Fruit fly (Drosophila melanogaster): ENCODE data around the gene CG10405.

CG10405 gene

dm6 chr3R:16497379-16497778, 43.1 kb downstream of the CG10405 start (continued):
- TF ChIP-seq Mad (GFP tag; optimal IDR thresholded peaks at IDR 0.05) (peak; percentile 69), dan (GFP tag; IDR thresholded peaks at IDR 0.05) (no peak), fd102C (GFP tag; optimal IDR thresholded peaks at IDR 0.05) (peak; percentile 53), lab (GFP tag; optimal IDR thresholded peaks at IDR 0.05) (peak; percentile 91), p53 (GFP tag; optimal IDR thresholded peaks at IDR 0.05) (peak; percentile 50), ttk (GFP tag; IDR thresholded peaks at IDR 0.05) (peak; percentile 77), run (tag; optimal IDR thresholded peaks at IDR 0.05) (peak; percentile 70), tgo (GFP tag; IDR thresholded peaks at IDR 0.05) (peak; percentile 91), CG31388 (GFP tag; optimal IDR thresholded peaks at IDR 0.05) (no peak), eyg (GFP tag; optimal IDR thresholded peaks at IDR 0.05) (peak; percentile 54), CG10654 (GFP tag; optimal IDR thresholded peaks at IDR 0.05) (peak; percentile 80), gsb-n (tag; optimal IDR thresholded peaks at IDR 0.05) (peak; percentile 75), CG4404 (GFP tag; IDR thresholded peaks at IDR 0.05) (no peak), D19A (tag; optimal IDR thresholded peaks at IDR 0.05) (peak; percentile 79), fd96Cb (tag; optimal IDR thresholded peaks at IDR 0.05) (peak; percentile 83), CG11560 (tag; IDR thresholded peaks at IDR 0.05) (peak; percentile 76), en (GFP tag; optimal IDR thresholded peaks at IDR 0.05) (peak; percentile 57), ato (GFP tag; IDR thresholded peaks at IDR 0.05; ENCODE audit: partially characterized antibody) (peak; percentile 41; the same call in 1 of the 2 replicates), E2f1 (GFP tag; IDR thresholded peaks at IDR 0.05) (peak; percentile 86), eve (GFP tag; optimal IDR thresholded peaks at IDR 0.05) (no peak), C15 (GFP tag; IDR thresholded peaks at IDR 0.05) (0 out of 3 replicates have a peak, but pooled peaks have one; percentile 55), CG1792 (GFP tag; optimal IDR thresholded peaks at IDR 0.05) (peak; percentile 36), Ravus (GFP tag; IDR thresholded peaks at IDR 0.05) (peak; percentile 52), Poxn (GFP tag; IDR thresholded peaks at IDR 0.05) (no peak), BtbVII (GFP tag; optimal IDR thresholded peaks at IDR 0.05) (peak; percentile 65), Jarid2 (GFP tag; optimal IDR thresholded peaks at IDR 0.05) (peak; percentile 62), CG5180 (GFP tag; optimal IDR thresholded peaks at IDR 0.05) (peak; percentile 64), CG3065 (GFP tag; optimal IDR thresholded peaks at IDR 0.05) (peak; percentile 52), gce (GFP tag; IDR thresholded peaks at IDR 0.05) (peak; percentile 76; the same call in 2 of the 3 replicates), CG12769 (tag; optimal IDR thresholded peaks at IDR 0.05) (peak; percentile 49), CG1832 (GFP tag; optimal IDR thresholded peaks at IDR 0.05) (no peak), sna (GFP tag; IDR thresholded peaks at IDR 0.05; ENCODE audit: partially characterized antibody) (no peak), CG11398 (GFP tag; optimal IDR thresholded peaks at IDR 0.05) (peak; percentile 12), CG4854 (GFP tag; optimal IDR thresholded peaks at IDR 0.05) (peak; percentile 72), CG11504 (tag; optimal IDR thresholded peaks at IDR 0.05) (peak; percentile 86), CG4617 (GFP tag; optimal IDR thresholded peaks at IDR 0.05; ENCODE audit: borderline replicate concordance) (peak; percentile 54), CG3726 (GFP tag; IDR thresholded peaks at IDR 0.05) (peak; percentile 71; the same call in 1 of the 3 replicates), ham (GFP tag; IDR thresholded peaks at IDR 0.05) (peak; percentile 62; the same call in 1 of the 2 replicates), twi (tag; optimal IDR thresholded peaks at IDR 0.05) (peak; percentile 62), CG15601 (tag; optimal IDR thresholded peaks at IDR 0.05) (peak; percentile 76), Max (GFP tag; optimal IDR thresholded peaks at IDR 0.05) (peak; percentile 71), Sry-δ (GFP tag; optimal IDR thresholded peaks at IDR 0.05) (peak; percentile 21), CG15269 (tag; optimal IDR thresholded peaks at IDR 0.05) (peak; percentile 84), NC2α (GFP tag; optimal IDR thresholded peaks at IDR 0.05) (peak; percentile 13), ase (GFP tag; IDR thresholded peaks at IDR 0.05) (peak; percentile 95), lola (GFP tag; optimal IDR thresholded peaks at IDR 0.05) (peak in 1 of 3 experiments; percentile 60), dati (GFP tag; IDR thresholded peaks at IDR 0.05) (peak; percentile 38; the same call in 1 of the 2 replicates), CG9797 (GFP tag; optimal IDR thresholded peaks at IDR 0.05) (no peak), ERR (GFP tag; optimal IDR thresholded peaks at IDR 0.05) (no peak), nau (GFP tag; optimal IDR thresholded peaks at IDR 0.05) (no peak), CG13123 (GFP tag; optimal IDR thresholded peaks at IDR 0.05) (peak; percentile 63)
